Worm (Caenorhabditis elegans) whole organism, L2 larva: ENCODE data around the gene T22B7.7.

ENCODE experiments used
- ZK546.5 ChIP-seq: sonication (generic microtip); optimal IDR thresholded peaks from 2 replicates; lab custom pipeline; 2017; ENCODE audit warnings: missing biosample characterization, missing genetic modification characterization
- ama-1 ChIP-seq: fragments of 150-350 bp; optimal IDR thresholded peaks from 2 replicates; lab custom pipeline; 2018; ENCODE audit warnings: inconsistent platforms
- elt-1 ChIP-seq: fragments of 150-350 bp; optimal IDR thresholded peaks from 2 replicates; lab custom pipeline; 2014; ENCODE audit warnings: missing biosample characterization, missing genetic modification characterization
- gmeb-1 ChIP-seq: fragments of 150-350 bp; optimal IDR thresholded peaks from 2 replicates; lab custom pipeline; 2014; ENCODE audit warnings: missing biosample characterization, missing genetic modification characterization
- nhr-77 ChIP-seq: fragments of 150-350 bp; optimal IDR thresholded peaks from 2 replicates; lab custom pipeline; 2014; ENCODE audit warnings: missing biosample characterization, missing genetic modification characterization
- ztf-4 ChIP-seq: fragments of 150-350 bp; optimal IDR thresholded peaks from 2 replicates; lab custom pipeline; 2014; ENCODE audit warnings: missing biosample characterization, missing genetic modification characterization

- TF ChIP-seq ZK546.5 (no peak), ztf-4 (tag; lab: Kevin White, UChicago) (no peak), ama-1 (lab: Kevin White, UChicago) (no peak), elt-1 (no peak), gmeb-1 (tag; lab: Kevin White, UChicago) (no peak), nhr-77 (tag; lab: Kevin White, UChicago) (no peak)
These were observed 15.9 kb upstream of the T22B7.7 start for ce11 chrX:5669733-5670132.
